Worm (Caenorhabditis elegans) whole organism, midembryonic: ENCODE measurements around the gene C05E11.6.

Experiments used
- T22C8.4 ChIP-seq: fragments of 200-800 bp; sonication (Bioruptor generic); IDR thresholded peaks from 2 replicates; pipeline ENCODE4 v1.3.6; 2022; ENCODE audit warnings: missing genetic modification characterization, missing compliant biosample characterization
- flt-1 ChIP-seq: fragments of 200-800 bp; sonication (Bioruptor generic); IDR thresholded peaks from 2 replicates; pipeline ENCODE4 v1.3.6; 2022; ENCODE audit warnings: missing genetic modification characterization, missing compliant biosample characterization
- med-1 ChIP-seq: sonication (generic microtip); optimal IDR thresholded peaks from 2 replicates; lab custom pipeline; 2017; ENCODE audit warnings: missing genetic modification characterization, mild to moderate bottlenecking, missing compliant biosample characterization, antibody characterized with exemption, missing genetic modification reagents; ENCODE audit not compliant: insufficient read depth
- tab-1 ChIP-seq: fragments of 200-800 bp; sonication (Bioruptor generic); IDR thresholded peaks from 2 replicates; pipeline ENCODE4 v1.3.6; 2022; ENCODE audit warnings: missing genetic modification characterization, missing compliant biosample characterization

DNA sequence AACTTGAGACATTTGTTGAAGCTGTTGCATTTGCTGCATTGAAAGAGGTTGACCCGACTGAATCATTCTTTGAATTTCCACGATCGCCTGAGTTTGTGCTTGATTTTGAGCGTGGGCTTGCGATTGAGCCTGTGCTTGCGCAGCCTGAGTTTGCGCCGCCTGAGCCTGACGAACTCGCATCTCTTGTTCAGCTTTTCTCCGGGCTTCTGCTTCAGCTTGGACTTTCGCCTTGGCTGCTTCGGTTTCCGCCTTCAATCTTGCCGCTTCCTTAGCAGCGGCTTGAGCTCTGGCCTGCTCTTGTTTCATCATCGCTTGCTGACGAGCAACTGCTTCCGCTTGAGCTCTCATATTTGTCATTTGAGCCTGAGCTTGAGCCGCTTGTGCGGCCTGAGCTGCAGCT lies 35.5 kb downstream of the C05E11.6 start:
- TF ChIP-seq T22C8.4 (GFP tag; lab: Robert Waterston, UW) (no peak), flt-1 (GFP tag; lab: Robert Waterston, UW) (no peak), med-1 (GFP tag; lab: Kevin White, UChicago) (no peak), tab-1 (GFP tag; lab: Robert Waterston, UW) (no peak)
